Fruit fly (Drosophila melanogaster): Measurements from ENCODE around the gene Ndc1.

Ndc1 gene

DNA sequence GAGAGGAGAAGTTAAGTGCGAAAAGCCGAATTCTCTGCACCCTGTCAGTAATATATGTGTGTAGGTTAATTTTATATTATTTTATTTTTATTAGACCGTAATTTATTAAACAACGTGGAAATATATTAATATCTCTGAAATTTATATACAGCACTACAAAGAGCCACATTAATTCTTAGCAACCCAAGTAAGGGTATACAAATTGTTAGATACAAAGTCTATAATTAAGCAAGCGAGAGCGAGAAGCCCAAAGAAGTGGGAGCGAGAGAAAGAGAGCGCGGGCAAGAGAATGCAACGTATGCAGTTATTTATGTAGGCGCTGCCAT, 37.1 kb upstream of the Ndc1 start (continued):
- TF ChIP-seq Dad (GFP tag; optimal IDR thresholded peaks at IDR 0.05) (no peak), Eip74EF (GFP tag; optimal IDR thresholded peaks at IDR 0.05) (peak in 1 of 2 experiments; percentile 94), nerfin-2 (GFP tag; IDR thresholded peaks at IDR 0.05; ENCODE audit: partially characterized antibody) (no peak), Lpt (GFP tag; optimal IDR thresholded peaks at IDR 0.05) (no peak), CG1024 (GFP tag; IDR thresholded peaks at IDR 0.05) (peak; percentile 92), repo (GFP tag; optimal IDR thresholded peaks at IDR 0.05) (no peak), HmgD (GFP tag; optimal IDR thresholded peaks at IDR 0.05) (no peak), bcd (GFP tag; optimal IDR thresholded peaks at IDR 0.05) (peak; percentile 89), Sry-δ (GFP tag; optimal IDR thresholded peaks at IDR 0.05) (no peak), sqz (GFP tag; optimal IDR thresholded peaks at IDR 0.05) (peak; percentile 92), caup (GFP tag; optimal IDR thresholded peaks at IDR 0.05; ENCODE audit: severe bottlenecking) (peak; percentile 80), CG4404 (GFP tag; IDR thresholded peaks at IDR 0.05) (peak; percentile 94), cad (GFP tag; optimal IDR thresholded peaks at IDR 0.05) (no peak), inv (GFP tag; IDR thresholded peaks at IDR 0.05; ENCODE audit: partially characterized antibody) (no peak), CG3847 (GFP tag; IDR thresholded peaks at IDR 0.05) (peak; percentile 88), ranshi (GFP tag; IDR thresholded peaks at IDR 0.05) (peak; percentile 91), insv (GFP tag; optimal IDR thresholded peaks at IDR 0.05) (peak in 1 of 2 experiments; percentile 7), bsh (GFP tag; optimal IDR thresholded peaks at IDR 0.05) (peak; percentile 92 to 99), CG14710 (tag; optimal IDR thresholded peaks at IDR 0.05) (peak; percentile 98), lmd (GFP tag; IDR thresholded peaks at IDR 0.05) (peak; percentile 94), CG10321 (GFP tag; IDR thresholded peaks at IDR 0.05) (peak; percentile 46; the same call in 1 of the 2 replicates), CG6272 (GFP tag; IDR thresholded peaks at IDR 0.05) (peak; percentile 88)

dm6 chr3R:23887572-23887971, 36.6 kb upstream of the Ndc1 start:
- TF ChIP-seq slbo (GFP tag; IDR thresholded peaks at IDR 0.05): peak; percentile 33; the same call in 1 of the 2 replicates
- no peak for TF ChIP-seq CG12659 (GFP tag; optimal IDR thresholded peaks at IDR 0.05)
- TF ChIP-seq Mad (GFP tag; optimal IDR thresholded peaks at IDR 0.05): no peak
- TF ChIP-seq zfh1 (GFP tag; IDR thresholded peaks at IDR 0.05): peak; percentile 29; the same call in 1 of the 3 replicates
- peak; percentile 1 for TF ChIP-seq Fer3 (tag; optimal IDR thresholded peaks at IDR 0.05)
- no peak for TF ChIP-seq Atf3 (GFP tag; optimal IDR thresholded peaks at IDR 0.05)
- TF ChIP-seq crc (GFP tag; optimal IDR thresholded peaks at IDR 0.05): no peak
- no peak for TF ChIP-seq CG6683 (GFP tag; optimal IDR thresholded peaks at IDR 0.05)
- no peak for TF ChIP-seq salm (tag; optimal IDR thresholded peaks at IDR 0.05)
- no peak for TF ChIP-seq CG6272 (GFP tag; IDR thresholded peaks at IDR 0.05)
- TF ChIP-seq hbn (GFP tag; IDR thresholded peaks at IDR 0.05; ENCODE audit: partially characterized antibody): no peak
- TF ChIP-seq amos (GFP tag; IDR thresholded peaks at IDR 0.05; ENCODE audit: partially characterized antibody): no peak
- no peak for TF ChIP-seq HmgZ (tag; optimal IDR thresholded peaks at IDR 0.05)
- TF ChIP-seq stc (GFP tag; IDR thresholded peaks at IDR 0.05): peak; percentile 16; the same call in 1 of the 2 replicates
- TF ChIP-seq Rfx (GFP tag; IDR thresholded peaks at IDR 0.05): peak; percentile 41; the same call in 1 of the 2 replicates
- TF ChIP-seq Hr39 (optimal IDR thresholded peaks at IDR 0.05): no peak
- TF ChIP-seq Hr51 (GFP tag; optimal IDR thresholded peaks at IDR 0.05): no peak
- TF ChIP-seq CG6791 (GFP tag; IDR thresholded peaks at IDR 0.05; ENCODE audit: partially characterized antibody): no peak
- peak; percentile 4 for TF ChIP-seq gem (tag; optimal IDR thresholded peaks at IDR 0.05)
- no peak for TF ChIP-seq MBD-R2 (GFP tag; IDR thresholded peaks at IDR 0.05)
- TF ChIP-seq CG8359 (GFP tag; optimal IDR thresholded peaks at IDR 0.05; ENCODE audit: borderline replicate concordance): no peak
- TF ChIP-seq mirr (GFP tag; optimal IDR thresholded peaks at IDR 0.05): no peak
- no peak for TF ChIP-seq CG6765 (GFP tag; optimal IDR thresholded peaks at IDR 0.05)
- TF ChIP-seq Nf-YB (GFP tag; optimal IDR thresholded peaks at IDR 0.05): no peak
- TF ChIP-seq toy (GFP tag; IDR thresholded peaks at IDR 0.05): no peak
- TF ChIP-seq dan (GFP tag; IDR thresholded peaks at IDR 0.05): no peak
- TF ChIP-seq CG14441 (GFP tag; IDR thresholded peaks at IDR 0.05): peak; percentile 27; the same call in 1 of the 2 replicates
- TF ChIP-seq bcd (GFP tag; optimal IDR thresholded peaks at IDR 0.05): no peak
- TF ChIP-seq Rx (GFP tag; IDR thresholded peaks at IDR 0.05): 0 out of 2 replicates have a peak, but pooled peaks have one; percentile 39
- no peak for TF ChIP-seq disco-r (GFP tag; optimal IDR thresholded peaks at IDR 0.05)
- no peak for TF ChIP-seq CG9609 (GFP tag; optimal IDR thresholded peaks at IDR 0.05)
